Worm (Caenorhabditis elegans): ENCODE data around the gene unc-112.
"Not testable (repeated sequence)": the region's sequence is repeated elsewhere in the genome, so short reads cannot be mapped to it uniquely, and the experiment has no call there.

- not testable (repeated sequence) for TF ChIP-seq unc-130 (GFP tag; optimal IDR thresholded peaks at IDR 0.05); nhr-10 (tag; optimal IDR thresholded peaks at IDR 0.05); ama-1 (optimal IDR thresholded peaks at IDR 0.05); mes-2 (tag; optimal IDR thresholded peaks at IDR 0.05; ENCODE audit: poor library complexity, severe bottlenecking); ces-1 (GFP tag; optimal IDR thresholded peaks at IDR 0.05); snpc-1.2 (GFP tag; IDR thresholded peaks at IDR 0.05); lin-38 (GFP tag; IDR thresholded peaks at IDR 0.05); lim-7 (GFP tag; IDR thresholded peaks at IDR 0.05); dve-1 (tag; optimal IDR thresholded peaks at IDR 0.05; ENCODE audit: insufficient read depth); duxl-1 (tag; optimal IDR thresholded peaks at IDR 0.05; ENCODE audit: poor library complexity); pha-4 (GFP tag; IDR thresholded peaks at IDR 0.05); pha-4 (tag; optimal IDR thresholded peaks at IDR 0.05); aly-2 (tag; optimal IDR thresholded peaks at IDR 0.05); fkh-10 (GFP tag; optimal IDR thresholded peaks at IDR 0.05)
These were observed 47.0 kb upstream of the unc-112 start for ce11 chrV:14743438-14743837.

Data from whole organism, L4 larva.